Fruit fly (Drosophila melanogaster) whole organism, embryonic: ENCODE data around the gene Elp4.

Experiments
- Adf1 ChIP-seq: fragments of 200-800 bp; sonication (Bioruptor generic); IDR thresholded peaks from 2 replicates; pipeline ENCODE4 v1.3.6; 2022; ENCODE audit warnings: missing biosample characterization, missing genetic modification characterization
- Blimp-1 ChIP-seq: fragments of 200-800 bp; sonication (Bioruptor generic); optimal IDR thresholded peaks from 3 replicates; lab custom pipeline; 2018; ENCODE audit warnings: missing biosample characterization, missing genetic modification characterization, mild to moderate bottlenecking, moderate library complexity, missing genetic modification reagents
- CG10366 ChIP-seq: fragments of 200-800 bp; sonication (Bioruptor generic); IDR thresholded peaks from 2 replicates; pipeline ENCODE4 v1.3.6; 2022; ENCODE audit warnings: missing biosample characterization, missing genetic modification characterization
- CG10654 ChIP-seq: fragments of 200-800 bp; sonication (Bioruptor generic); optimal IDR thresholded peaks from 2 replicates; lab custom pipeline; 2016; ENCODE audit warnings: missing biosample characterization, missing genetic modification characterization
- CG11695 ChIP-seq: fragments of 200-800 bp; sonication (Bioruptor generic); IDR thresholded peaks from 3 replicates; pipeline ENCODE4 v1.3.6; 2022; ENCODE audit warnings: missing biosample characterization, missing genetic modification characterization
- CG12942 ChIP-seq: fragments of 200-800 bp; sonication (Bioruptor generic); optimal IDR thresholded peaks from 3 replicates; lab custom pipeline; 2016; ENCODE audit warnings: missing biosample characterization, missing genetic modification characterization
- CG15514 ChIP-seq: fragments of 200-800 bp; sonication (Bioruptor generic); optimal IDR thresholded peaks from 3 replicates; lab custom pipeline; 2017; ENCODE audit warnings: missing biosample characterization, missing genetic modification characterization, mild to moderate bottlenecking, moderate library complexity, missing genetic modification reagents
- CG15601 ChIP-seq: fragments of 200-800 bp; sonication (Bioruptor generic); optimal IDR thresholded peaks from 3 replicates; lab custom pipeline; 2019; ENCODE audit warnings: missing biosample characterization, mild to moderate bottlenecking, missing genetic modification characterization, moderate library complexity
- CG1602 ChIP-seq: fragments of 200-800 bp; sonication (Bioruptor generic); optimal IDR thresholded peaks from 3 replicates; lab custom pipeline; 2016; ENCODE audit warnings: missing biosample characterization, missing genetic modification characterization
- CG17328 ChIP-seq: fragments of 200-800 bp; sonication (Bioruptor generic); IDR thresholded peaks from 2 replicates; pipeline ENCODE4 v1.3.6; 2022; ENCODE audit warnings: missing biosample characterization, missing genetic modification characterization
- CG17829 ChIP-seq: fragments of 200-800 bp; optimal IDR thresholded peaks from 2 replicates; lab custom pipeline; 2019; ENCODE audit warnings: missing biosample characterization, mild to moderate bottlenecking, missing genetic modification characterization, moderate library complexity
- CG18476 ChIP-seq: fragments of 200-800 bp; sonication (Bioruptor generic); optimal IDR thresholded peaks from 2 replicates; lab custom pipeline; 2016; ENCODE audit warnings: missing biosample characterization, mild to moderate bottlenecking, missing genetic modification characterization
- CG18619 ChIP-seq: fragments of 200-800 bp; sonication (Bioruptor generic); optimal IDR thresholded peaks from 3 replicates; lab custom pipeline; 2017; ENCODE audit warnings: missing biosample characterization, mild to moderate bottlenecking, missing genetic modification characterization
- CG18764 ChIP-seq: fragments of 200-800 bp; sonication (Bioruptor generic); optimal IDR thresholded peaks from 3 replicates; lab custom pipeline; 2016; ENCODE audit warnings: missing biosample characterization, missing genetic modification characterization
- CG2116 ChIP-seq: fragments of 200-800 bp; sonication (Bioruptor generic); optimal IDR thresholded peaks from 3 replicates; lab custom pipeline; 2018; ENCODE audit warnings: missing biosample characterization, mild to moderate bottlenecking, missing genetic modification characterization
- CG2129 ChIP-seq: fragments of 200-800 bp; sonication (Bioruptor generic); IDR thresholded peaks from 2 replicates; pipeline ENCODE4 v1.3.6; 2022; ENCODE audit warnings: missing biosample characterization, missing genetic modification characterization; ENCODE audit not compliant: partially characterized antibody
- CG31224 ChIP-seq: fragments of 200-800 bp; sonication (Bioruptor generic); IDR thresholded peaks from 2 replicates; pipeline ENCODE4 v1.3.6; 2022; ENCODE audit warnings: missing biosample characterization, missing genetic modification characterization
- CG34376 ChIP-seq: fragments of 200-800 bp; sonication (Bioruptor generic); optimal IDR thresholded peaks from 2 replicates; lab custom pipeline; 2018; ENCODE audit warnings: missing biosample characterization, mild to moderate bottlenecking, missing genetic modification characterization
- CG3838 ChIP-seq: fragments of 200-800 bp; sonication (Bioruptor generic); optimal IDR thresholded peaks from 3 replicates; lab custom pipeline; 2016; ENCODE audit warnings: missing biosample characterization, missing genetic modification characterization
- CG3847 ChIP-seq: fragments of 200-800 bp; sonication (Bioruptor generic); IDR thresholded peaks from 2 replicates; pipeline ENCODE4 v1.3.6; 2022; ENCODE audit warnings: missing biosample characterization, missing genetic modification characterization
- CG6254 ChIP-seq: fragments of 200-800 bp; sonication (Bioruptor generic); optimal IDR thresholded peaks from 3 replicates; lab custom pipeline; 2017; ENCODE audit warnings: mild to moderate bottlenecking, missing biosample characterization, missing genetic modification reagents, missing genetic modification characterization
- CG8765 ChIP-seq: fragments of 200-800 bp; sonication (Bioruptor generic); IDR thresholded peaks from 2 replicates; pipeline ENCODE4 v1.3.6; 2022; ENCODE audit warnings: missing biosample characterization, missing genetic modification characterization
- E2f2 ChIP-seq: fragments of 200-800 bp; sonication (Bioruptor generic); IDR thresholded peaks from 2 replicates; pipeline ENCODE4 v1.3.6; 2022; ENCODE audit warnings: missing biosample characterization, missing genetic modification characterization
- Gug ChIP-seq: fragments of 200-800 bp; sonication (Bioruptor generic); IDR thresholded peaks from 4 replicates; pipeline ENCODE4 v1.3.6; 2022; ENCODE audit warnings: missing biosample characterization, missing genetic modification characterization
- H2.0 ChIP-seq: fragments of 200-800 bp; sonication (Bioruptor generic); IDR thresholded peaks from 2 replicates; pipeline ENCODE4 v1.3.6; 2022; ENCODE audit warnings: missing biosample characterization, missing genetic modification characterization
- HLH54F ChIP-seq: fragments of 200-800 bp; sonication (Bioruptor generic); optimal IDR thresholded peaks from 3 replicates; lab custom pipeline; 2016; ENCODE audit warnings: missing biosample characterization, missing genetic modification characterization
- Hr39 ChIP-seq: fragments of >200 bp; optimal IDR thresholded peaks from 2 replicates; lab custom pipeline; 2017
- Hsf ChIP-seq: fragments of 200-800 bp; sonication (Bioruptor generic); optimal IDR thresholded peaks from 3 replicates; lab custom pipeline; 2016; ENCODE audit warnings: missing biosample characterization, missing genetic modification characterization
- Trl ChIP-seq, 3 experiments: fragments of >200 bp in 2 of 3; fragments of 200-800 bp in 1 of 3; sonication (Bioruptor generic) in 1 of 3; optimal IDR thresholded peaks; 2 replicates in 1 of 3; 3 replicates in 2 of 3; lab custom pipeline; 2016 to 2017; ENCODE audit warnings: missing biosample characterization in 1 of 3, missing genetic modification characterization in 1 of 3
- ab ChIP-seq: fragments of 200-800 bp; sonication (Bioruptor generic); optimal IDR thresholded peaks from 2 replicates; lab custom pipeline; 2016; ENCODE audit warnings: missing biosample characterization, missing genetic modification characterization
- bbx ChIP-seq: fragments of 200-800 bp; sonication (Bioruptor generic); IDR thresholded peaks from 2 replicates; pipeline ENCODE4 v1.3.6; 2022; ENCODE audit warnings: missing biosample characterization, missing genetic modification characterization; ENCODE audit not compliant: partially characterized antibody
- dan ChIP-seq: fragments of 200-800 bp; sonication (Bioruptor generic); IDR thresholded peaks from 2 replicates; pipeline ENCODE4 v1.3.6; 2022; ENCODE audit warnings: missing biosample characterization, missing genetic modification characterization
- dpn ChIP-seq, 2 experiments: fragments of 200-800 bp; sonication (Bioruptor generic); optimal IDR thresholded peaks; 3 replicates each; lab custom pipeline; 2016; ENCODE audit warnings: missing biosample characterization in 2 of 2, missing genetic modification characterization in 2 of 2
- dysf ChIP-seq: fragments of 200-800 bp; sonication (Bioruptor generic); IDR thresholded peaks from 3 replicates; pipeline ENCODE4 v1.3.6; 2022; ENCODE audit warnings: missing biosample characterization, missing genetic modification characterization
- ems ChIP-seq: fragments of 200-800 bp; sonication (Bioruptor generic); optimal IDR thresholded peaks from 3 replicates; lab custom pipeline; 2016; ENCODE audit warnings: missing biosample characterization, missing genetic modification characterization
- fd64A ChIP-seq: fragments of 200-800 bp; sonication (Bioruptor generic); optimal IDR thresholded peaks from 3 replicates; lab custom pipeline; 2018; ENCODE audit warnings: missing biosample characterization, mild to moderate bottlenecking, missing genetic modification characterization
- grn ChIP-seq: fragments of 200-800 bp; sonication (Bioruptor generic); optimal IDR thresholded peaks from 3 replicates; lab custom pipeline; 2017; ENCODE audit warnings: missing biosample characterization, missing genetic modification characterization
- h ChIP-seq: fragments of >200 bp; optimal IDR thresholded peaks from 2 replicates; lab custom pipeline; 2017
- nerfin-1 ChIP-seq: fragments of 200-800 bp; sonication (Bioruptor generic); optimal IDR thresholded peaks from 3 replicates; lab custom pipeline; 2019; ENCODE audit warnings: missing biosample characterization, mild to moderate bottlenecking, missing genetic modification characterization, moderate library complexity
- otp ChIP-seq: fragments of 200-800 bp; sonication (Bioruptor generic); IDR thresholded peaks from 3 replicates; pipeline ENCODE4, ENCODE4 v1.3.6; 2022; ENCODE audit warnings: missing biosample characterization, missing genetic modification characterization
- pzg ChIP-seq: fragments of 200-800 bp; sonication (Bioruptor generic); optimal IDR thresholded peaks from 3 replicates; lab custom pipeline; 2018; ENCODE audit warnings: missing biosample characterization, mild to moderate bottlenecking, missing genetic modification characterization, moderate library complexity
- repo ChIP-seq: fragments of 200-800 bp; sonication (Bioruptor generic); optimal IDR thresholded peaks from 2 replicates; lab custom pipeline; 2016; ENCODE audit warnings: missing biosample characterization, missing genetic modification characterization
- scrt ChIP-seq: fragments of 200-800 bp; sonication (Bioruptor generic); optimal IDR thresholded peaks from 2 replicates; lab custom pipeline; 2018; ENCODE audit warnings: missing biosample characterization, mild to moderate bottlenecking, missing genetic modification characterization, moderate library complexity
- so ChIP-seq: fragments of 200-800 bp; sonication (Bioruptor generic); IDR thresholded peaks from 3 replicates; pipeline ENCODE4 v1.3.6; 2022; ENCODE audit warnings: missing biosample characterization, missing genetic modification characterization
- sr ChIP-seq: fragments of 200-800 bp; sonication (Bioruptor generic); IDR thresholded peaks from 3 replicates; pipeline ENCODE4 v1.3.6; 2022; ENCODE audit warnings: missing biosample characterization, missing genetic modification characterization
- stc ChIP-seq: fragments of 200-800 bp; sonication (Bioruptor generic); IDR thresholded peaks from 2 replicates; pipeline ENCODE4 v1.3.6; 2022; ENCODE audit warnings: missing biosample characterization, missing genetic modification characterization
- stwl ChIP-seq: fragments of 200-800 bp; sonication (Bioruptor generic); optimal IDR thresholded peaks from 3 replicates; lab custom pipeline; 2018; ENCODE audit warnings: missing biosample characterization, mild to moderate bottlenecking, missing genetic modification characterization, moderate library complexity
- tna ChIP-seq: fragments of 200-800 bp; sonication (Bioruptor generic); IDR thresholded peaks from 2 replicates; pipeline ENCODE4 v1.3.6; 2022; ENCODE audit warnings: missing biosample characterization, missing genetic modification characterization; ENCODE audit not compliant: partially characterized antibody
- usp ChIP-seq: fragments of >200 bp; optimal IDR thresholded peaks from 2 replicates; lab custom pipeline; 2017; ENCODE audit warnings: missing biosample characterization, missing genetic modification characterization
- z ChIP-seq: fragments of 200-800 bp; sonication (Bioruptor generic); IDR thresholded peaks from 3 replicates; pipeline ENCODE4 v1.3.6; 2022; ENCODE audit warnings: missing biosample characterization, missing genetic modification characterization
- zen ChIP-seq: fragments of 200-800 bp; sonication (Bioruptor generic); optimal IDR thresholded peaks from 3 replicates; lab custom pipeline; 2018; ENCODE audit warnings: missing biosample characterization, mild to moderate bottlenecking, missing genetic modification characterization, moderate library complexity

Gene Elp4

dm6 chr2L:5542944-5543515 lies 19.1 kb downstream of the Elp4 start (continued):
- no peak for TF ChIP-seq ems (GFP tag; lab: Kevin White, UChicago)
- TF ChIP-seq Adf1 (GFP tag; lab: Robert Waterston, UW), result peak; percentile 75
- TF ChIP-seq CG1602 (GFP tag; lab: Kevin White, UChicago), result peak; percentile 11
- peak; percentile 68 for TF ChIP-seq Hr39
- TF ChIP-seq h, result no peak
- no peak for TF ChIP-seq CG3838 (GFP tag; lab: Kevin White, UChicago)
- TF ChIP-seq usp (GFP tag; lab: Kevin White, UChicago), result no peak
- TF ChIP-seq ab (GFP tag; lab: Kevin White, UChicago), result peak; percentile 15
- TF ChIP-seq H2.0 (GFP tag; lab: Robert Waterston, UW), result peak; percentile 42; the same call in 1 of the 2 replicates
- no peak for TF ChIP-seq CG2129 (GFP tag; lab: Robert Waterston, UW)
- TF ChIP-seq zen, result no peak
- TF ChIP-seq CG12942 (GFP tag; lab: Kevin White, UChicago), result peak; percentile 40
- TF ChIP-seq E2f2 (GFP tag; lab: Robert Waterston, UW), result peak; percentile 47
- peak; percentile 81 to 90 for TF ChIP-seq Trl (optimal IDR thresholded peaks at IDR 0.05; lab: Kevin White, UChicago)
- TF ChIP-seq Trl (GFP tag; optimal IDR thresholded peaks at IDR 0.05; lab: Kevin White, UChicago), result peak; percentile 49
- TF ChIP-seq pzg (GFP tag; lab: Kevin White, UChicago), result no peak
- TF ChIP-seq CG18619, result peak; percentile 31
- peak; percentile 21; the same call in 1 of the 2 replicates for TF ChIP-seq CG10366 (GFP tag; lab: Robert Waterston, UW)
- TF ChIP-seq nerfin-1 (tag; lab: Kevin White, UChicago), result peak; percentile 26
- no peak for TF ChIP-seq repo
- TF ChIP-seq CG15514 (GFP tag; lab: Kevin White, UChicago), result peak; percentile 36
- TF ChIP-seq fd64A (GFP tag; lab: Kevin White, UChicago), result no peak
- peak; percentile 70; the same call in 1 of the 3 replicates for TF ChIP-seq so (GFP tag; lab: Robert Waterston, UW)
- TF ChIP-seq CG3847 (GFP tag; lab: Robert Waterston, UW), result peak; percentile 46
- peak; percentile 75 for TF ChIP-seq Blimp-1 (GFP tag; lab: Kevin White, UChicago)
- no peak for TF ChIP-seq CG18476 (GFP tag; lab: Kevin White, UChicago)
- peak; percentile 27; the same call in 1 of the 2 replicates for TF ChIP-seq stc (GFP tag; lab: Robert Waterston, UW)
- TF ChIP-seq CG17328 (GFP tag; lab: Robert Waterston, UW), result peak; percentile 52
- peak; percentile 24 to 72 for TF ChIP-seq dpn (GFP tag; optimal IDR thresholded peaks at IDR 0.05; lab: Kevin White, UChicago)
- TF ChIP-seq CG34376 (GFP tag; lab: Kevin White, UChicago), result peak; percentile 27
- peak; percentile 70 for TF ChIP-seq CG11695 (GFP tag; lab: Robert Waterston, UW)
- TF ChIP-seq CG15601 (tag; lab: Kevin White, UChicago), result no peak
- no peak for TF ChIP-seq CG6254 (GFP tag; lab: Kevin White, UChicago)
- TF ChIP-seq Hsf, result peak; percentile 55
- TF ChIP-seq CG31224 (GFP tag; lab: Robert Waterston, UW), result no peak; the same call in 1 of the 2 replicates
- TF ChIP-seq scrt (GFP tag; lab: Kevin White, UChicago), result peak; percentile 26
- peak; percentile 28; the same call in 1 of the 4 replicates for TF ChIP-seq Gug (GFP tag; lab: Robert Waterston, UW)
- peak; percentile 34; the same call in 1 of the 2 replicates for TF ChIP-seq bbx
- no peak for TF ChIP-seq stwl (tag; lab: Kevin White, UChicago)
- no peak for TF ChIP-seq CG8765 (GFP tag; lab: Robert Waterston, UW)
- peak; percentile 34 for TF ChIP-seq HLH54F
- no peak for TF ChIP-seq tna (GFP tag; lab: Robert Waterston, UW)
- TF ChIP-seq CG10654, result no peak
- TF ChIP-seq CG2116, result no peak
- TF ChIP-seq z (GFP tag; lab: Robert Waterston, UW), result peak; percentile 99
- TF ChIP-seq grn (GFP tag; lab: Kevin White, UChicago), result no peak
- TF ChIP-seq dan (GFP tag; lab: Robert Waterston, UW), result no peak
- no peak for TF ChIP-seq CG18764
- peak; percentile 71; the same call in 2 of the 3 replicates for TF ChIP-seq dysf (GFP tag; lab: Robert Waterston, UW)
- TF ChIP-seq otp (GFP tag; lab: Robert Waterston, UW), result 0 out of 3 replicates have a peak, but pooled peaks have one; percentile 18
- TF ChIP-seq CG17829, result peak; percentile 8
- 0 out of 3 replicates have a peak, but pooled peaks have one; percentile 21 for TF ChIP-seq sr
